Fruit fly (Drosophila melanogaster) whole organism, wandering third instar larva: ENCODE measurements around the gene mus81.

Experiments
- Dfd ChIP-seq: fragments of >200 bp; optimal IDR thresholded peaks from 2 replicates; lab custom pipeline; 2017; ENCODE audit warnings: missing biosample characterization, missing genetic modification characterization
- Hr78 ChIP-seq: fragments of >200 bp; optimal IDR thresholded peaks from 2 replicates; lab custom pipeline; 2017; ENCODE audit warnings: missing biosample characterization, missing genetic modification characterization
- Hr83 ChIP-seq: fragments of 200-300 bp; sonication (Bioruptor generic); optimal IDR thresholded peaks from 2 replicates; lab custom pipeline; 2016; ENCODE audit warnings: missing biosample characterization, mild to moderate bottlenecking, missing genetic modification characterization, moderate library complexity; ENCODE audit not compliant: poor library complexity, severe bottlenecking
- OdsH ChIP-seq: fragments of 200-800 bp; sonication (Bioruptor generic); optimal IDR thresholded peaks from 2 replicates; lab custom pipeline; 2016; ENCODE audit warnings: missing biosample characterization, mild to moderate bottlenecking, missing genetic modification characterization
- Rel ChIP-seq, 2 experiments: fragments of 200-800 bp; sonication (Bioruptor generic) in 1 of 2; optimal IDR thresholded peaks; 2 replicates in 1 of 2; 3 replicates in 1 of 2; lab custom pipeline; 2016 to 2019; ENCODE audit warnings: mild to moderate bottlenecking in 2 of 2, missing biosample characterization in 2 of 2, missing genetic modification characterization in 2 of 2, moderate library complexity in 1 of 2
- Sp1 ChIP-seq: fragments of 200-800 bp; sonication (Bioruptor generic); optimal IDR thresholded peaks from 3 replicates; lab custom pipeline; 2019; ENCODE audit warnings: missing biosample characterization, mild to moderate bottlenecking, missing genetic modification characterization, moderate library complexity
- dsf ChIP-seq: sonication (Bioruptor generic); optimal IDR thresholded peaks from 2 replicates; lab custom pipeline; 2016; ENCODE audit warnings: missing biosample characterization, missing genetic modification characterization, borderline replicate concordance
- fru ChIP-seq: fragments of 200-800 bp; sonication (Bioruptor generic); optimal IDR thresholded peaks from 3 replicates; lab custom pipeline; 2016; ENCODE audit warnings: missing biosample characterization, mild to moderate bottlenecking, missing genetic modification characterization
- pan ChIP-seq: fragments of >200 bp; optimal IDR thresholded peaks from 2 replicates; lab custom pipeline; 2017
- psq ChIP-seq: fragments of 200-800 bp; sonication (Bioruptor generic); optimal IDR thresholded peaks from 3 replicates; lab custom pipeline; 2017; ENCODE audit warnings: missing biosample characterization, mild to moderate bottlenecking, missing genetic modification characterization, moderate library complexity

DNA sequence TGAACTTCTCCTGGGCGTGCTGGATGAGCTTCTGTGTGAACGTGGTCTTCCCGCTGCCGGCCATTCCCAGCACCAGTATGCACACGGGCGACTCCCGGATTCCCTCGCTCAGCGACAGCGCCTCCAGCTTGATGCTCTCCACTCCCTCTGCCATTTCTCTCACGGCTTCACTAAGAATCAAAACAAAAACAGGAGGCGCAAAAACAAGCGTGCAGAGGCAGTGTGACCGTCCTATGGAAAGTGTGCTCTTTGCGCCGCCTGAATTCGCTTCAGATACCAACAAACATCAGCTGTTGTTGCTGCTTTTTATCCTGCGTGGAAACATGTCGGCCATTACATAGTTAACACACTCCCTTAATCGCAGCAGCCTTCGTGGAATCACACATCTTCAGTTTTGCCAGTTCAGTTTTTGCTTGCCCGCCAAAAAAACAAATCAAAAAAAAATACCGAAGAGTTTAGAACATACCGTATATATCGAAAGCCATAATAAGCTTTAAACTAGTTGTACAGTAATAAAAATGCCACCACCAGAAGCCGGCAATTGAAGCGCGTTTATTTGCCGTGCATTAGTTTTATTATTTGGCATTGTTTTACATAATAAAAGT, at the start of gene mus81, which contains the start of gene CG3704:
- no peak for TF ChIP-seq Hr78 (GFP tag; lab: Kevin White, UChicago)
- no peak for TF ChIP-seq OdsH (GFP tag; lab: Kevin White, UChicago)
- no peak for TF ChIP-seq Rel (GFP tag; optimal IDR thresholded peaks at IDR 0.05; lab: Kevin White, UChicago)
- no peak for TF ChIP-seq Rel (tag; optimal IDR thresholded peaks at IDR 0.05; lab: Kevin White, UChicago)
- TF ChIP-seq psq (GFP tag; lab: Kevin White, UChicago), result peak; percentile 4
- TF ChIP-seq Sp1 (GFP tag; lab: Kevin White, UChicago), result no peak
- no peak for TF ChIP-seq Hr83 (GFP tag; lab: Kevin White, UChicago)
- no peak for TF ChIP-seq fru (GFP tag; lab: Kevin White, UChicago)
- no peak for TF ChIP-seq Dfd (GFP tag; lab: Kevin White, UChicago)
- no peak for TF ChIP-seq pan (lab: Kevin White, UChicago)
- no peak for TF ChIP-seq dsf
